Fruit fly (Drosophila melanogaster): Measurements from ENCODE around the gene wupA.

wupA gene

DNA sequence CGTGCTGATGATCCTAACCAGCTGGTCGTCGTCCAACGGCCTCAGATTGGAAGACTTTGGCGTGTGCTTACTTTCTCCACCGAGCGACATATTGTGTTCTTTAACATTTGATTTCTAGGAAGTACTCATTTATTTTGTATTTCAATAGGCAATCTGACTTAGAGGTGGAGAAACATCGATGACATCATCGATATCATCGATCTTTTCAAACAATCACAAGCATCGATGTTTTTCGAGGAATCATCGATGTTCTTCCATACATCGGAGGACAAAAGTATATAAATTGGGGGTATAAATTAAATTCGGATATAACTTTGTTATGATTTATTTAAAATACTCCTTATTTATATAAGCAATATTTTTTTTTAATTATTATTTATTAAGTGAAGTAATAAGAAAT is 26.4 kb downstream of the wupA start, which contains the start of gene Swt1 (continued):
- no peak for TF ChIP-seq ERR (GFP tag; optimal IDR thresholded peaks at IDR 0.05)
- peak; percentile 95 for TF ChIP-seq CG6791 (GFP tag; IDR thresholded peaks at IDR 0.05; ENCODE audit: partially characterized antibody)
- peak; percentile 85; the same call in 1 of the 2 replicates for TF ChIP-seq CG42726 (GFP tag; IDR thresholded peaks at IDR 0.05; ENCODE audit: partially characterized antibody)
- TF ChIP-seq CG10267 (tag; optimal IDR thresholded peaks at IDR 0.05): no peak
- TF ChIP-seq br (optimal IDR thresholded peaks at IDR 0.05): no peak
- no peak for TF ChIP-seq CG14441 (GFP tag; IDR thresholded peaks at IDR 0.05)
- no peak for TF ChIP-seq cad (GFP tag; optimal IDR thresholded peaks at IDR 0.05)
- no peak for TF ChIP-seq al (GFP tag; IDR thresholded peaks at IDR 0.05)
- no peak for TF ChIP-seq H2.0 (GFP tag; IDR thresholded peaks at IDR 0.05)
- TF ChIP-seq sens (GFP tag): peak; percentile 52
- TF ChIP-seq eve (GFP tag; optimal IDR thresholded peaks at IDR 0.05): no peak
- TF ChIP-seq CG4854 (GFP tag; optimal IDR thresholded peaks at IDR 0.05): no peak
- TF ChIP-seq Med (GFP tag): peak; percentile 81
- TF ChIP-seq Dll (GFP tag; IDR thresholded peaks at IDR 0.05; ENCODE audit: partially characterized antibody): peak; percentile 93
- no peak for TF ChIP-seq Trl (optimal IDR thresholded peaks at IDR 0.05)
- TF ChIP-seq Trl (GFP tag; optimal IDR thresholded peaks at IDR 0.05): no peak
- no peak for TF ChIP-seq Nf-YA (GFP tag; IDR thresholded peaks at IDR 0.05)
- no peak for TF ChIP-seq CG4424 (GFP tag; optimal IDR thresholded peaks at IDR 0.05)
- no peak for TF ChIP-seq Optix (GFP tag; IDR thresholded peaks at IDR 0.05)
- TF ChIP-seq lola (GFP tag; optimal IDR thresholded peaks at IDR 0.05): no peak
- TF ChIP-seq CG2712 (tag; optimal IDR thresholded peaks at IDR 0.05): peak; percentile 17
- TF ChIP-seq tup (GFP tag; optimal IDR thresholded peaks at IDR 0.05): no peak
- TF ChIP-seq slp2 (GFP tag; optimal IDR thresholded peaks at IDR 0.05): no peak
- no peak for TF ChIP-seq Jarid2 (GFP tag; optimal IDR thresholded peaks at IDR 0.05)
- no peak for TF ChIP-seq pan (optimal IDR thresholded peaks at IDR 0.05)
- TF ChIP-seq pan (GFP tag; optimal IDR thresholded peaks at IDR 0.05 in 1 of 2, IDR thresholded peaks at IDR 0.05 in 1 of 2): no peak
- peak; percentile 72 for TF ChIP-seq CG8290 (GFP tag; optimal IDR thresholded peaks at IDR 0.05)
- TF ChIP-seq CG8290 (tag; optimal IDR thresholded peaks at IDR 0.05): peak; percentile 91 to 93
- TF ChIP-seq Scr (GFP tag; IDR thresholded peaks at IDR 0.05; ENCODE audit: partially characterized antibody): peak; percentile 92
- TF ChIP-seq CG9876 (GFP tag; optimal IDR thresholded peaks at IDR 0.05): no peak
- TF ChIP-seq zfh2 (GFP tag; optimal IDR thresholded peaks at IDR 0.05): peak; percentile 4
- peak; percentile 10; the same call in 1 of the 2 replicates for TF ChIP-seq slbo (GFP tag; IDR thresholded peaks at IDR 0.05)
- peak; percentile 90 for TF ChIP-seq CG13287 (GFP tag; IDR thresholded peaks at IDR 0.05; ENCODE audit: partially characterized antibody)
- no peak for TF ChIP-seq Mad (GFP tag; optimal IDR thresholded peaks at IDR 0.05)
- peak; percentile 75 for TF ChIP-seq nerfin-2 (GFP tag; IDR thresholded peaks at IDR 0.05; ENCODE audit: partially characterized antibody)
- TF ChIP-seq CG18599 (GFP tag; optimal IDR thresholded peaks at IDR 0.05): no peak
- no peak for TF ChIP-seq HmgZ (tag; optimal IDR thresholded peaks at IDR 0.05)
- TF ChIP-seq ttk (GFP tag; IDR thresholded peaks at IDR 0.05): no peak
- TF ChIP-seq Hr39 (optimal IDR thresholded peaks at IDR 0.05): no peak
- no peak for TF ChIP-seq repo (GFP tag; optimal IDR thresholded peaks at IDR 0.05)
- TF ChIP-seq mld (GFP tag; IDR thresholded peaks at IDR 0.05; ENCODE audit: partially characterized antibody): peak; percentile 85; the same call in 2 of the 3 replicates
- no peak for TF ChIP-seq CG15011 (GFP tag; optimal IDR thresholded peaks at IDR 0.05)
- TF ChIP-seq so (GFP tag; IDR thresholded peaks at IDR 0.05): no peak
- TF ChIP-seq Atf3 (GFP tag; optimal IDR thresholded peaks at IDR 0.05): no peak
- no peak for TF ChIP-seq Hey (tag; optimal IDR thresholded peaks at IDR 0.05)
- TF ChIP-seq zf30C (GFP tag; optimal IDR thresholded peaks at IDR 0.05): no peak
- TF ChIP-seq Sry-δ (GFP tag; optimal IDR thresholded peaks at IDR 0.05): peak; percentile 81
- peak; percentile 44; the same call in 1 of the 2 replicates for TF ChIP-seq Rfx (GFP tag; IDR thresholded peaks at IDR 0.05)
- TF ChIP-seq tna (GFP tag; IDR thresholded peaks at IDR 0.05; ENCODE audit: partially characterized antibody): peak; percentile 74
- no peak for TF ChIP-seq CG12071 (GFP tag; optimal IDR thresholded peaks at IDR 0.05)
- TF ChIP-seq klu (GFP tag; IDR thresholded peaks at IDR 0.05): no peak
- TF ChIP-seq ato (GFP tag; IDR thresholded peaks at IDR 0.05; ENCODE audit: partially characterized antibody): peak; percentile 78
- TF ChIP-seq tll (GFP tag; optimal IDR thresholded peaks at IDR 0.05): no peak
